Fruit fly (Drosophila melanogaster) whole organism, embryonic: Measurements from ENCODE around the gene Klp67A.
A peak's percentile ranks its signal among the peaks of the same experiment; 100 is the strongest.

Experiments used
- Adf1 ChIP-seq: fragments of 200-800 bp; sonication (Bioruptor generic); IDR thresholded peaks from 2 replicates; pipeline ENCODE4 v1.3.6; 2022; ENCODE audit warnings: missing biosample characterization, missing genetic modification characterization
- Blimp-1 ChIP-seq: fragments of 200-800 bp; sonication (Bioruptor generic); optimal IDR thresholded peaks from 3 replicates; lab custom pipeline; 2018; ENCODE audit warnings: missing biosample characterization, missing genetic modification characterization, mild to moderate bottlenecking, moderate library complexity, missing genetic modification reagents
- CG10321 ChIP-seq: fragments of 200-800 bp; sonication (Bioruptor generic); IDR thresholded peaks from 2 replicates; pipeline ENCODE4 v1.3.6; 2022; ENCODE audit warnings: missing biosample characterization, missing genetic modification characterization
- CG10543 ChIP-seq: fragments of 200-800 bp; sonication (Bioruptor generic); optimal IDR thresholded peaks from 3 replicates; lab custom pipeline; 2017; ENCODE audit warnings: missing biosample characterization, mild to moderate bottlenecking, missing genetic modification characterization, moderate library complexity
- CG10979 ChIP-seq: fragments of 200-800 bp; sonication (Bioruptor generic); optimal IDR thresholded peaks from 2 replicates; lab custom pipeline; 2018; ENCODE audit warnings: missing biosample characterization, mild to moderate bottlenecking, missing genetic modification characterization, moderate library complexity
- CG11093 ChIP-seq: fragments of 200-800 bp; sonication (Bioruptor generic); IDR thresholded peaks from 3 replicates; pipeline ENCODE4 v1.3.6; 2022; ENCODE audit warnings: missing biosample characterization, missing genetic modification characterization
- CG12769 ChIP-seq: fragments of 200-800 bp; sonication (Bioruptor generic); optimal IDR thresholded peaks from 2 replicates; lab custom pipeline; 2019; ENCODE audit warnings: missing biosample characterization, mild to moderate bottlenecking, missing genetic modification characterization, moderate library complexity
- CG14014 ChIP-seq: fragments of 200-800 bp; sonication (Bioruptor generic); IDR thresholded peaks from 2 replicates; pipeline ENCODE4 v1.3.6; 2022; ENCODE audit warnings: missing biosample characterization, missing genetic modification characterization
- CG16779 ChIP-seq: fragments of 200-800 bp; sonication (Bioruptor generic); IDR thresholded peaks from 2 replicates; pipeline ENCODE4 v1.3.6; 2022; ENCODE audit warnings: missing biosample characterization, missing genetic modification characterization
- CG2199 ChIP-seq: fragments of 200-800 bp; sonication (Bioruptor generic); IDR thresholded peaks from 3 replicates; pipeline ENCODE4 v1.3.6; 2022; ENCODE audit warnings: missing biosample characterization, missing genetic modification characterization
- CG34376 ChIP-seq: fragments of 200-800 bp; sonication (Bioruptor generic); optimal IDR thresholded peaks from 2 replicates; lab custom pipeline; 2018; ENCODE audit warnings: missing biosample characterization, mild to moderate bottlenecking, missing genetic modification characterization
- CG4282 ChIP-seq: fragments of 200-800 bp; sonication (Bioruptor generic); optimal IDR thresholded peaks from 2 replicates; lab custom pipeline; 2016; ENCODE audit warnings: missing biosample characterization, missing genetic modification characterization
- CG6254 ChIP-seq: fragments of 200-800 bp; sonication (Bioruptor generic); optimal IDR thresholded peaks from 3 replicates; lab custom pipeline; 2017; ENCODE audit warnings: mild to moderate bottlenecking, missing biosample characterization, missing genetic modification reagents, missing genetic modification characterization
- CTCF ChIP-seq: fragments of 200-800 bp; sonication (Bioruptor generic); optimal IDR thresholded peaks from 2 replicates; lab custom pipeline; 2017; ENCODE audit warnings: missing biosample characterization, mild to moderate bottlenecking, missing genetic modification characterization, moderate library complexity
- Dip2 ChIP-seq: fragments of 200-800 bp; sonication (Bioruptor generic); IDR thresholded peaks from 2 replicates; pipeline ENCODE4 v1.3.6; 2022; ENCODE audit warnings: missing biosample characterization, missing genetic modification characterization
- Drgx ChIP-seq: fragments of 200-800 bp; sonication (Bioruptor generic); IDR thresholded peaks from 2 replicates; pipeline ENCODE4 v1.3.6; 2022; ENCODE audit warnings: missing biosample characterization, missing genetic modification characterization
- Fer1 ChIP-seq: fragments of 200-800 bp; sonication (Bioruptor generic); optimal IDR thresholded peaks from 2 replicates; lab custom pipeline; 2017; ENCODE audit warnings: missing biosample characterization, mild to moderate bottlenecking, missing genetic modification characterization
- Hey ChIP-seq: fragments of 200-800 bp; sonication (Bioruptor generic); optimal IDR thresholded peaks from 3 replicates; lab custom pipeline; 2018; ENCODE audit warnings: missing biosample characterization, mild to moderate bottlenecking, missing genetic modification characterization
- Med ChIP-seq: fragments of 200-800 bp; sonication (Bioruptor generic); peaks from one replicate; lab custom pipeline; 2016; ENCODE audit warnings: missing biosample characterization, missing genetic modification characterization, mild to moderate bottlenecking, inconsistent platforms, moderate library complexity
- Pdp1 ChIP-seq, 2 experiments: fragments of 200-800 bp; sonication (Bioruptor generic); optimal IDR thresholded peaks; 3 replicates each; lab custom pipeline; 2016; ENCODE audit warnings: missing biosample characterization in 2 of 2, missing genetic modification characterization in 2 of 2, mild to moderate bottlenecking in 1 of 2, moderate library complexity in 1 of 2
- Rfx ChIP-seq: fragments of 200-800 bp; sonication (Bioruptor generic); IDR thresholded peaks from 2 replicates; pipeline ENCODE4 v1.3.6; 2022; ENCODE audit warnings: missing biosample characterization, missing genetic modification characterization
- Six4 ChIP-seq: fragments of 200-800 bp; sonication (Bioruptor generic); optimal IDR thresholded peaks from 2 replicates; lab custom pipeline; 2016; ENCODE audit warnings: missing biosample characterization, missing genetic modification characterization
- Vsx1 ChIP-seq: fragments of 200-800 bp; sonication (Bioruptor generic); optimal IDR thresholded peaks from 2 replicates; lab custom pipeline; 2017; ENCODE audit warnings: missing biosample characterization, mild to moderate bottlenecking, missing genetic modification characterization, missing genetic modification reagents
- amos ChIP-seq: fragments of 200-800 bp; sonication (Bioruptor generic); IDR thresholded peaks from 2 replicates; pipeline ENCODE4 v1.3.6; 2022; ENCODE audit warnings: missing biosample characterization, missing genetic modification characterization; ENCODE audit not compliant: partially characterized antibody
- bbx ChIP-seq: fragments of 200-800 bp; sonication (Bioruptor generic); IDR thresholded peaks from 2 replicates; pipeline ENCODE4 v1.3.6; 2022; ENCODE audit warnings: missing biosample characterization, missing genetic modification characterization; ENCODE audit not compliant: partially characterized antibody
- cg ChIP-seq: fragments of 200-800 bp; sonication (Bioruptor generic); optimal IDR thresholded peaks from 3 replicates; lab custom pipeline; 2019; ENCODE audit warnings: missing biosample characterization, mild to moderate bottlenecking, missing genetic modification characterization, moderate library complexity
- chinmo ChIP-seq: fragments of 200-800 bp; sonication (Bioruptor generic); IDR thresholded peaks from 4 replicates; pipeline ENCODE4 v1.3.6; 2022; ENCODE audit warnings: missing biosample characterization, missing genetic modification characterization; ENCODE audit not compliant: partially characterized antibody
- corto ChIP-seq: fragments of 200-800 bp; sonication (Bioruptor generic); optimal IDR thresholded peaks from 2 replicates; lab custom pipeline; 2016; ENCODE audit warnings: missing biosample characterization, mild to moderate bottlenecking, missing genetic modification characterization, moderate library complexity
- cwo ChIP-seq: fragments of 200-800 bp; sonication (Bioruptor generic); optimal IDR thresholded peaks from 3 replicates; lab custom pipeline; 2017; ENCODE audit warnings: missing biosample characterization, missing genetic modification characterization, mild to moderate bottlenecking, moderate library complexity, missing genetic modification reagents
- exex ChIP-seq: fragments of 200-800 bp; sonication (Bioruptor generic); optimal IDR thresholded peaks from 4 replicates; lab custom pipeline; 2018; ENCODE audit warnings: missing biosample characterization, mild to moderate bottlenecking, missing genetic modification characterization, moderate library complexity
- fd3F ChIP-seq: fragments of 200-800 bp; sonication (Bioruptor generic); optimal IDR thresholded peaks from 2 replicates; lab custom pipeline; 2018; ENCODE audit warnings: missing biosample characterization, mild to moderate bottlenecking, missing genetic modification characterization, moderate library complexity
- hb ChIP-seq: fragments of 200-800 bp; sonication (Bioruptor generic); IDR thresholded peaks from 3 replicates; pipeline ENCODE4 v1.3.6; 2022; ENCODE audit warnings: missing biosample characterization, missing genetic modification characterization; ENCODE audit not compliant: partially characterized antibody
- insv ChIP-seq, 2 experiments: fragments of 200-800 bp; sonication (Bioruptor generic); optimal IDR thresholded peaks; 3 replicates each; lab custom pipeline; 2016 to 2018; ENCODE audit warnings: missing biosample characterization in 2 of 2, missing genetic modification characterization in 2 of 2
- jing ChIP-seq: fragments of 200-800 bp; sonication (Bioruptor generic); optimal IDR thresholded peaks from 2 replicates; lab custom pipeline; 2018; ENCODE audit warnings: missing biosample characterization, mild to moderate bottlenecking, missing genetic modification characterization
- kah ChIP-seq: fragments of 200-800 bp; sonication (Bioruptor generic); optimal IDR thresholded peaks from 2 replicates; lab custom pipeline; 2018; ENCODE audit warnings: missing biosample characterization, mild to moderate bottlenecking, missing genetic modification characterization
- lab ChIP-seq: fragments of 200-800 bp; sonication (Bioruptor generic); optimal IDR thresholded peaks from 3 replicates; lab custom pipeline; 2017; ENCODE audit warnings: missing biosample characterization, missing genetic modification characterization, mild to moderate bottlenecking, moderate library complexity, missing genetic modification reagents
- lbe ChIP-seq: fragments of 200-800 bp; sonication (Bioruptor generic); optimal IDR thresholded peaks from 2 replicates; lab custom pipeline; 2016; ENCODE audit warnings: missing biosample characterization, mild to moderate bottlenecking, missing genetic modification characterization
- mirr ChIP-seq: fragments of 200-800 bp; sonication (Bioruptor generic); optimal IDR thresholded peaks from 3 replicates; lab custom pipeline; 2018; ENCODE audit warnings: missing biosample characterization, mild to moderate bottlenecking, missing genetic modification characterization
- nom ChIP-seq: fragments of 200-800 bp; sonication (Bioruptor generic); optimal IDR thresholded peaks from 2 replicates; lab custom pipeline; 2017; ENCODE audit warnings: missing biosample characterization, missing genetic modification characterization, mild to moderate bottlenecking, moderate library complexity, missing genetic modification reagents
- psq ChIP-seq: fragments of 200-800 bp; sonication (Bioruptor generic); optimal IDR thresholded peaks from 2 replicates; lab custom pipeline; 2017; ENCODE audit warnings: missing biosample characterization, missing genetic modification characterization
- so ChIP-seq: fragments of 200-800 bp; sonication (Bioruptor generic); IDR thresholded peaks from 3 replicates; pipeline ENCODE4 v1.3.6; 2022; ENCODE audit warnings: missing biosample characterization, missing genetic modification characterization
- stc ChIP-seq: fragments of 200-800 bp; sonication (Bioruptor generic); IDR thresholded peaks from 2 replicates; pipeline ENCODE4 v1.3.6; 2022; ENCODE audit warnings: missing biosample characterization, missing genetic modification characterization

Klp67A gene

DNA sequence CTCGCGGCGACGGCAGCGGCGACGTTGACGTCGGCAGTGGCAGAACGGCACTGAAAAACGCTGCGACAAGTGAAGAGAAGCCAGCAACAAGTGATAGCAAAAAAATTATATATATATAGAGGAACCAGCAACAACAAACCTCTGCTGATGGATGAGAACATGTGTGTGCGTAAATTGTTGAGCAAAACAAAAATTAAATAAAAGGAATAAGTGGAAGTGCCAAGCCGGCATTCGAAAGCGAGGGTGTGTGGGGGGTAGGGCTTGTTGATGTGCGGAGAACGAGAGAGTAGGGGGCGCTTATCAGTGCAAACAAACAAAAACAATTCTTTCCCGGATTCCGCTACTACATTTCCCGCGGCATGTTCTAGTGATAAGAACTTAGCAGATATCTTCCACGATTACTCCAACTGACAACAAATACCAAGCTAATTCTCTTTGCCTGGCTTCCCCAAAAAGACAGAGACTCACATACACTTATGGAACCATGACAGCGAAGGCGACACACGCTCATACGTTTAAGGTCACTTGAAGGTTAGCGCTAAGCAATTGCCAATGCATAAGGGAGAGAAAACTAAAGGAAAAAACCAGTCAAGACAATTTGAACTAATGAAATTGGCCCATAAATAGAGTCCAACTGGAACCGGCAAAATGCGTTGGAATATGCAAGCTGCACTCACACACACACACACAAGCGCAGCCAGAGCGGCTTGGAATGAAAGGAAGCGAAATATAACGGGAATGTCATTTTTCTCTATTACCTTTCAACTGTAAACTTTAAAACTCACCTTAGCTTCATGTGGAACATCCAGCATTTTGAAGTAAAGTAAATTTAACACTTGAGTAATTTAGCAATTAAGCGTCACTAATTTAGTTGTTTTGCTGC is 8.8 kb downstream of the Klp67A start (continued):
- TF ChIP-seq jing (GFP tag; lab: Kevin White, UChicago): no peak
- TF ChIP-seq Drgx: peak; percentile 44; the same call in 1 of the 2 replicates
- peak; percentile 75 for TF ChIP-seq Vsx1 (GFP tag; lab: Kevin White, UChicago)
- TF ChIP-seq cwo: peak; percentile 21
- TF ChIP-seq Pdp1 (GFP tag; optimal IDR thresholded peaks at IDR 0.05; lab: Kevin White, UChicago): peak in 1 of 2 experiments; percentile 33
- TF ChIP-seq Fer1: no peak
- TF ChIP-seq CG12769: peak; percentile 60
- TF ChIP-seq insv (GFP tag; optimal IDR thresholded peaks at IDR 0.05; lab: Kevin White, UChicago): peak in 1 of 2 experiments; percentile 88
- TF ChIP-seq mirr (GFP tag; lab: Kevin White, UChicago): peak; percentile 26
- peak; percentile 23 for TF ChIP-seq lbe
- peak; percentile 20 for TF ChIP-seq kah (GFP tag; lab: Kevin White, UChicago)
- TF ChIP-seq lab (GFP tag; lab: Kevin White, UChicago): peak; percentile 12
- 0 out of 2 replicates have a peak, but pooled peaks have one; percentile 19 for TF ChIP-seq bbx (GFP tag; lab: Robert Waterston, UW)
- peak; percentile 13 for TF ChIP-seq psq
- no peak for TF ChIP-seq fd3F (GFP tag; lab: Kevin White, UChicago)
- TF ChIP-seq nom (GFP tag; lab: Kevin White, UChicago): peak; percentile 69
- TF ChIP-seq Six4 (GFP tag; lab: Kevin White, UChicago): no peak
- TF ChIP-seq Adf1: peak; percentile 92
- TF ChIP-seq CG10543 (GFP tag; lab: Kevin White, UChicago): peak; percentile 83
- peak; percentile 16; the same call in 1 of the 2 replicates for TF ChIP-seq amos (GFP tag; lab: Robert Waterston, UW)
- 0 out of 2 replicates have a peak, but pooled peaks have one; percentile 19 for TF ChIP-seq stc (GFP tag; lab: Robert Waterston, UW)
- TF ChIP-seq cg (GFP tag; lab: Kevin White, UChicago): peak; percentile 82
- no peak for TF ChIP-seq CG10321 (GFP tag; lab: Robert Waterston, UW)
- peak; percentile 74 for TF ChIP-seq Hey (tag; lab: Kevin White, UChicago)
- TF ChIP-seq Blimp-1 (GFP tag; lab: Kevin White, UChicago): no peak
- peak; percentile 22 for TF ChIP-seq exex
- 0 out of 2 replicates have a peak, but pooled peaks have one; percentile 13 for TF ChIP-seq Rfx
- peak; percentile 58 for TF ChIP-seq CG34376
- TF ChIP-seq corto (GFP tag; lab: Kevin White, UChicago): peak; percentile 64

DNA sequence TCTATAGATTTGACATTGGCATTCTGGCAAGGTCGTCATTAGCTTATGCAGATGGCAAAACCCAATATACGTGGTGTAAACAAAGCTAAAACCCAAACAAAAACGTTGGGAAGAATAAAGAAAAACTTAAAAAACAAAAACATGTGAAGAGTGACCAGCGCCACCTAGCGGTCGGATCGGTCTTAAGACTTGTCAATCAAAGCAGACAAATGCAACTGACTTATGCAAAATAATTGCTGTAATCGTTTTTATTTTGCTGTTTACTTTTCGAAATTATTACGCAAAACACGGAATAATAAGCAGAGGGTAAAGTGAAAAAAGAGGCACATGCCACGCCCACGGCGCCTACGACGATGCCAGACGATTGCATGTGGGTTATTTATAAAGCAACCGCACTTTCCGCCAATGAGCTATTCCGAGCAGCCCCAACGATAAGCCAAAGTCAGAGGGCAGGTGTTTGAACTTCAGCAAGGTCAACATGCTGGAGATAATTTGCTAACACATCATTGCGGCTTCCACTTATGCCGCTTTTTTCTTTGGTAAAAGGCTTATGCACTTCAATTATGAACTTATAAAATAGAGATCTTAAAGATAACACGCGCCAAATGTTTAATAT is 10.6 kb downstream of the Klp67A start:
- no peak for TF ChIP-seq CG6254
- TF ChIP-seq Pdp1 (GFP tag; optimal IDR thresholded peaks at IDR 0.05; lab: Kevin White, UChicago): peak in 1 of 2 experiments; percentile 8
- TF ChIP-seq CG16779: no peak
- 0 out of 3 replicates have a peak, but pooled peaks have one; percentile 57 for TF ChIP-seq CG2199 (GFP tag; lab: Robert Waterston, UW)
- TF ChIP-seq CG11093 (GFP tag; lab: Robert Waterston, UW): no peak
- TF ChIP-seq Med (GFP tag; lab: Kevin White, UChicago): peak; percentile 37
- peak; percentile 90 for TF ChIP-seq CTCF (GFP tag; lab: Kevin White, UChicago)
- no peak for TF ChIP-seq so (GFP tag; lab: Robert Waterston, UW)
- no peak for TF ChIP-seq CG4282 (GFP tag; lab: Kevin White, UChicago)
- no peak for TF ChIP-seq CG14014 (GFP tag; lab: Robert Waterston, UW)
- TF ChIP-seq Dip2 (GFP tag; lab: Robert Waterston, UW): peak; percentile 51; the same call in 1 of the 2 replicates
- TF ChIP-seq CG10979 (tag; lab: Kevin White, UChicago): peak; percentile 30
- 0 out of 3 replicates have a peak, but pooled peaks have one; percentile 14 for TF ChIP-seq hb
- 0 out of 4 replicates have a peak, but pooled peaks have one; percentile 32 for TF ChIP-seq chinmo
